Worm (Caenorhabditis elegans) whole organism, young adult: ENCODE results near the gene R08C7.1.

Experiments
- F10E7.11 ChIP-seq: sonication (generic microtip); optimal IDR thresholded peaks from 2 replicates; lab custom pipeline; 2017; ENCODE audit warnings: mild to moderate bottlenecking, missing genetic modification characterization, moderate library complexity, missing compliant biosample characterization
- F23B12.7 ChIP-seq: sonication (generic microtip); optimal IDR thresholded peaks from 2 replicates; lab custom pipeline; 2017; ENCODE audit warnings: missing genetic modification characterization, mild to moderate bottlenecking, missing compliant biosample characterization, antibody characterized with exemption, moderate library complexity; ENCODE audit not compliant: insufficient read depth
- F49E8.2 ChIP-seq: sonication (generic microtip); optimal IDR thresholded peaks from 3 replicates; lab custom pipeline; 2017; ENCODE audit warnings: missing genetic modification characterization, mild to moderate bottlenecking, missing compliant biosample characterization, antibody characterized with exemption, moderate library complexity; ENCODE audit not compliant: insufficient read depth
- F52B5.7 ChIP-seq: sonication (generic microtip); optimal IDR thresholded peaks from 2 replicates; lab custom pipeline; 2016; ENCODE audit warnings: mild to moderate bottlenecking, missing genetic modification characterization, missing compliant biosample characterization
- F55B11.4 ChIP-seq: sonication (generic microtip); optimal IDR thresholded peaks from 2 replicates; lab custom pipeline; 2016; ENCODE audit warnings: missing compliant biosample characterization, missing genetic modification characterization, borderline replicate concordance; ENCODE audit not compliant: insufficient read depth
- F57C9.4 ChIP-seq: sonication (generic microtip); optimal IDR thresholded peaks from 2 replicates; lab custom pipeline; 2017; ENCODE audit warnings: mild to moderate bottlenecking, missing genetic modification characterization, missing compliant biosample characterization
- K11D2.4 ChIP-seq: fragments of 200-800 bp; sonication (Bioruptor generic); IDR thresholded peaks from 2 replicates; pipeline ENCODE4 v1.3.6; 2022; ENCODE audit warnings: missing genetic modification reagents, missing genetic modification characterization, missing compliant biosample characterization
- K12H6.12 ChIP-seq: fragments of 200-800 bp; sonication (Bioruptor generic); optimal IDR thresholded peaks from 2 replicates; lab custom pipeline; 2018; ENCODE audit warnings: mild to moderate bottlenecking, missing genetic modification characterization, missing compliant biosample characterization
- Y79H2A.3 ChIP-seq: fragments of 200-800 bp; sonication (Bioruptor generic); conservative IDR thresholded peaks from 2 replicates; pipeline ENCODE4 v1.3.6; 2022; ENCODE audit warnings: missing genetic modification reagents, missing genetic modification characterization, missing compliant biosample characterization
- atf-7 ChIP-seq: sonication (generic microtip); optimal IDR thresholded peaks from 2 replicates; lab custom pipeline; 2017; ENCODE audit warnings: mild to moderate bottlenecking, missing genetic modification characterization, missing compliant biosample characterization
- attf-5 ChIP-seq: fragments of 200-800 bp; sonication (Bioruptor generic); optimal IDR thresholded peaks from 2 replicates; lab custom pipeline; 2018; ENCODE audit warnings: mild to moderate bottlenecking, missing genetic modification characterization, missing compliant biosample characterization
- attf-6 ChIP-seq: fragments of 200-800 bp; sonication (Bioruptor generic); IDR thresholded peaks from 2 replicates; pipeline ENCODE4 v1.3.6; 2022; ENCODE audit warnings: missing genetic modification reagents, missing genetic modification characterization, missing compliant biosample characterization
- bed-2 ChIP-seq: fragments of 200-800 bp; sonication (Bioruptor generic); IDR thresholded peaks from 2 replicates; pipeline ENCODE4 v1.3.6; 2022; ENCODE audit warnings: missing genetic modification reagents, missing genetic modification characterization, missing compliant biosample characterization
- ceh-100 ChIP-seq: fragments of 200-800 bp; sonication (Bioruptor generic); IDR thresholded peaks from 2 replicates; pipeline ENCODE4 v1.3.6; 2022; ENCODE audit warnings: missing genetic modification reagents, missing genetic modification characterization, missing compliant biosample characterization
- ceh-27 ChIP-seq: fragments of 200-800 bp; sonication (Bioruptor generic); optimal IDR thresholded peaks from 2 replicates; lab custom pipeline; 2018; ENCODE audit warnings: mild to moderate bottlenecking, missing genetic modification characterization, moderate library complexity, missing compliant biosample characterization
- ceh-40 ChIP-seq: fragments of 200-800 bp; sonication (Bioruptor generic); IDR thresholded peaks from 2 replicates; pipeline ENCODE4 v1.3.6; 2022; ENCODE audit warnings: missing genetic modification characterization, missing compliant biosample characterization
- chd-7 ChIP-seq: sonication (generic microtip); optimal IDR thresholded peaks from 2 replicates; lab custom pipeline; 2016; ENCODE audit warnings: mild to moderate bottlenecking, missing genetic modification characterization, moderate library complexity, missing compliant biosample characterization
- die-1 ChIP-seq: sonication (generic microtip); optimal IDR thresholded peaks from 2 replicates; lab custom pipeline; 2016; ENCODE audit warnings: missing genotype, mild to moderate bottlenecking, missing genetic modification characterization, missing compliant biosample characterization
- egl-18 ChIP-seq: fragments of 200-800 bp; sonication (Bioruptor generic); IDR thresholded peaks from 2 replicates; pipeline ENCODE4 v1.3.6; 2022; ENCODE audit warnings: missing genetic modification reagents, missing genetic modification characterization, missing compliant biosample characterization
- egl-44 ChIP-seq: fragments of 200-800 bp; sonication (Bioruptor generic); IDR thresholded peaks from 2 replicates; pipeline ENCODE4 v1.3.6; 2022; ENCODE audit warnings: missing genetic modification reagents, missing genetic modification characterization, missing compliant biosample characterization
- ekl-4 ChIP-seq: fragments of 200-800 bp; sonication (Bioruptor generic); IDR thresholded peaks from 2 replicates; pipeline ENCODE4 v1.3.6; 2022; ENCODE audit warnings: missing genetic modification reagents, missing genetic modification characterization, missing compliant biosample characterization
- fkh-3 ChIP-seq: sonication (generic microtip); optimal IDR thresholded peaks from 2 replicates; lab custom pipeline; 2016; ENCODE audit warnings: mild to moderate bottlenecking, missing genetic modification characterization, missing compliant biosample characterization
- gei-17 ChIP-seq: fragments of 200-800 bp; sonication (Bioruptor generic); optimal IDR thresholded peaks from 2 replicates; lab custom pipeline; 2018; ENCODE audit warnings: mild to moderate bottlenecking, missing genetic modification characterization, missing compliant biosample characterization
- him-1 ChIP-seq: sonication (generic microtip); optimal IDR thresholded peaks from 2 replicates; lab custom pipeline; 2016; ENCODE audit warnings: missing genotype, missing genetic modification reagents, missing genetic modification characterization, missing compliant biosample characterization
- hlh-12 ChIP-seq: sonication (generic microtip); optimal IDR thresholded peaks from 2 replicates; lab custom pipeline; 2016; ENCODE audit warnings: missing genetic modification characterization, missing compliant biosample characterization
- lin-35 ChIP-seq, 3 experiments: fragments of 150-350 bp in 2 of 3; sonication (generic microtip) in 1 of 3; optimal IDR thresholded peaks; 2 replicates each; lab custom pipeline; 2014 to 2018; ENCODE audit warnings: missing biosample characterization in 3 of 3, missing genetic modification characterization in 3 of 3, missing genetic modification reagents in 3 of 3
- lin-40 ChIP-seq: sonication (generic microtip); optimal IDR thresholded peaks from 2 replicates; lab custom pipeline; 2016; ENCODE audit warnings: missing genetic modification characterization, mild to moderate bottlenecking, missing compliant biosample characterization, missing genotype, missing genetic modification reagents
- lin-54 ChIP-seq: fragments of 200-800 bp; sonication (Bioruptor generic); optimal IDR thresholded peaks from 2 replicates; lab custom pipeline; 2018; ENCODE audit warnings: mild to moderate bottlenecking, missing genetic modification characterization, missing compliant biosample characterization
- lsl-1 ChIP-seq: fragments of 200-800 bp; sonication (Bioruptor generic); optimal IDR thresholded peaks from 2 replicates; lab custom pipeline; 2018; ENCODE audit warnings: mild to moderate bottlenecking, missing genetic modification characterization, moderate library complexity, missing compliant biosample characterization
- lsy-27 ChIP-seq: sonication (generic microtip); optimal IDR thresholded peaks from 2 replicates; lab custom pipeline; 2017; ENCODE audit warnings: missing genetic modification characterization, mild to moderate bottlenecking, missing compliant biosample characterization, antibody characterized with exemption, missing genotype, borderline replicate concordance; ENCODE audit not compliant: insufficient read depth
- madf-3 ChIP-seq: fragments of 200-800 bp; sonication (Bioruptor generic); IDR thresholded peaks from 2 replicates; pipeline ENCODE4 v1.3.6; 2022; ENCODE audit warnings: missing genetic modification reagents, missing genetic modification characterization, missing compliant biosample characterization
- madf-6 ChIP-seq: fragments of 200-800 bp; sonication (Bioruptor generic); IDR thresholded peaks from 2 replicates; pipeline ENCODE4 v1.3.6; 2022; ENCODE audit warnings: missing genetic modification reagents, missing genetic modification characterization, missing compliant biosample characterization
- mes-4 ChIP-seq: sonication (generic microtip); optimal IDR thresholded peaks from 2 replicates; lab custom pipeline; 2016; ENCODE audit warnings: missing genotype, missing genetic modification characterization, missing compliant biosample characterization
- nfya-2 ChIP-seq: fragments of 200-800 bp; sonication (Bioruptor generic); IDR thresholded peaks from 2 replicates; pipeline ENCODE4 v1.3.6; 2022; ENCODE audit warnings: missing genetic modification reagents, missing genetic modification characterization, missing compliant biosample characterization
- nhr-179 ChIP-seq: sonication (generic microtip); optimal IDR thresholded peaks from 2 replicates; lab custom pipeline; 2016; ENCODE audit warnings: mild to moderate bottlenecking, missing genetic modification characterization, missing compliant biosample characterization
- pha-4 ChIP-seq: fragments of 150-350 bp; sonication (generic microtip); optimal IDR thresholded peaks from 2 replicates; lab custom pipeline; 2014; ENCODE audit warnings: missing biosample characterization, missing genetic modification reagents, missing genetic modification characterization
- sdz-38 ChIP-seq: sonication (generic microtip); optimal IDR thresholded peaks from 2 replicates; lab custom pipeline; 2016; ENCODE audit warnings: missing genotype, missing genetic modification characterization, missing compliant biosample characterization
- snpc-1.3 ChIP-seq: sonication (generic microtip); optimal IDR thresholded peaks from 2 replicates; lab custom pipeline; 2017; ENCODE audit warnings: missing genetic modification characterization, mild to moderate bottlenecking, missing compliant biosample characterization, antibody characterized with exemption, moderate library complexity, missing genotype, missing genetic modification reagents; ENCODE audit not compliant: insufficient read depth
- snpc-4 ChIP-seq, 5 experiments: fragments of 150-350 bp in 1 of 5; sonication (generic microtip) in 4 of 5; optimal IDR thresholded peaks; 2 replicates each; lab custom pipeline; 2014 to 2018; ENCODE audit warnings: missing genetic modification characterization in 5 of 5, missing biosample characterization in 3 of 5, antibody characterized with exemption in 2 of 5, mild to moderate bottlenecking in 2 of 5, missing compliant biosample characterization in 2 of 5, missing genotype in 2 of 5, moderate library complexity in 2 of 5, missing genetic modification reagents in 1 of 5
- tbx-9 ChIP-seq: sonication (generic microtip); optimal IDR thresholded peaks from 2 replicates; lab custom pipeline; 2016; ENCODE audit warnings: borderline replicate concordance, missing genetic modification characterization, inconsistent platforms, missing compliant biosample characterization
- tlf-1 ChIP-seq: fragments of 200-800 bp; sonication (Bioruptor generic); optimal IDR thresholded peaks from 2 replicates; lab custom pipeline; 2018; ENCODE audit warnings: mild to moderate bottlenecking, missing genetic modification characterization, missing compliant biosample characterization
- zfh-2 ChIP-seq: fragments of 200-800 bp; sonication (Bioruptor generic); conservative IDR thresholded peaks from 2 replicates; pipeline ENCODE4 v1.3.6; 2022; ENCODE audit warnings: missing genetic modification reagents, missing genetic modification characterization, missing compliant biosample characterization
- ztf-18 ChIP-seq: sonication (generic microtip); optimal IDR thresholded peaks from 2 replicates; lab custom pipeline; 2016; ENCODE audit warnings: missing genotype, mild to moderate bottlenecking, missing genetic modification characterization, missing compliant biosample characterization
- ztf-25 ChIP-seq: fragments of 200-800 bp; sonication (Bioruptor generic); IDR thresholded peaks from 2 replicates; pipeline ENCODE4 v1.3.6; 2022; ENCODE audit warnings: missing genetic modification reagents, missing genetic modification characterization, missing compliant biosample characterization
- ztf-28 ChIP-seq: fragments of 200-800 bp; sonication (Bioruptor generic); IDR thresholded peaks from 2 replicates; pipeline ENCODE4 v1.3.6; 2022; ENCODE audit warnings: missing genetic modification reagents, missing genetic modification characterization, missing compliant biosample characterization
- ztf-6 ChIP-seq: fragments of 200-800 bp; sonication (Bioruptor generic); IDR thresholded peaks from 2 replicates; pipeline ENCODE4 v1.3.6; 2022; ENCODE audit warnings: missing genetic modification reagents, missing genetic modification characterization, missing compliant biosample characterization

Gene R08C7.1

DNA sequence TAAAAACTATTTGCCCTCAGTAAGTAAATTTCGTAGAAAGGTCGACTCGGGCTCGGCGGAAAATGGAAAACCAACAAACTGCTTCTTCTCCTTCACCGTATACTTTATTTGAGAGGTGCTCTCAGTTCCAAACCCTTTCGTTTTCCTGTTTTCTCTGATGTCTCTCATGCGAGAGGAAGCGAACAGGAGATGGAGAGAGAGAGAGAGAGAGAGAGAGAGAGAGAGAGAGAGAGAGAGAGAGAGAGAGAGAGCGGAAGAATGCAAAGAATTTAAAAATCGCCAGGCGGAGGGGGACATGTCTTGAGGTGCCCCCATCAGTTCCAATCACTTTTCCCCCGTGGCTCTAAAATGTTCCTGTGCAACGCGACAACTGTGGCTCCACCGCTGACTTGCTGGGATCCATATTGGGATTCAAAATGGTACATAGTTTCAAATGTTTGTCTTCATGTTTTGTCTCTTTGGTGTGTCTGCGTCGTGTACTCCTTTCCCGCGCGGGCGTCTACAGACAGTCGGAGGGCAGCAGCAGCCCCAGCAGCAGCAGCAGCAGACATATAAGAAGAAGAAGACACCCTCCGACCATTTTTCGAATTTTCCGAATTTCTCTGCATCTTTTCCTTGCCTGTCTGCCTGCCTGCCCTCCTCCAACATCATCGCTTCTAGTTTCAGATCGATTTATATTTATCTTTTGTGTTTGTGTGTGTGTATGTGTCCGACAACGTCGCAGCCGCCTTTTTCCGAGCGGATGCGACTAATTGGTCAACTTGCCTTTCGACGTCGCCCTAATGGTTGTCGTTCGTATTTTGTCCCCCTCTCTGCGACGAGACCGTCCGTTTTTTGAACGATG lies 2.9 kb downstream of the R08C7.1 start, which contains the start of gene R08C7.11:
TSS of gene R08C7.11 (minus strand) at position 608 of the 844 bp plus-strand sequence.
- TF ChIP-seq ztf-25 (no peak), madf-6 (no peak), pha-4 (no peak), snpc-4 (GFP tag; optimal IDR thresholded peaks at IDR 0.05; lab: Kevin White, UChicago) (no peak), snpc-4 (tag; optimal IDR thresholded peaks at IDR 0.05; lab: Kevin White, UChicago) (peak in 1 of 4 experiments; percentile 28), lin-40 (tag; lab: Kevin White, UChicago) (peak; percentile 32), chd-7 (no peak), F57C9.4 (no peak), ceh-40 (no peak), lin-54 (no peak), nfya-2 (no peak), sdz-38 (no peak), tlf-1 (no peak), attf-5 (no peak), F55B11.4 (tag; lab: Kevin White, UChicago) (no peak), Y79H2A.3 (no peak), egl-18 (GFP tag; lab: Robert Waterston, UW) (no peak), gei-17 (no peak), ceh-100 (GFP tag; lab: Robert Waterston, UW) (no peak), K11D2.4 (GFP tag; lab: Robert Waterston, UW) (no peak), mes-4 (tag; lab: Kevin White, UChicago) (no peak), madf-3 (GFP tag; lab: Robert Waterston, UW) (no peak), F23B12.7 (no peak), F10E7.11 (no peak), ztf-18 (tag; lab: Kevin White, UChicago) (no peak), bed-2 (GFP tag; lab: Robert Waterston, UW) (no peak), fkh-3 (tag; lab: Kevin White, UChicago) (no peak), snpc-1.3 (tag; lab: Kevin White, UChicago) (no peak), die-1 (tag; lab: Kevin White, UChicago) (no peak), ztf-6 (GFP tag; lab: Robert Waterston, UW) (no peak), ceh-27 (GFP tag; lab: Kevin White, UChicago) (no peak), attf-6 (no peak), K12H6.12 (tag; lab: Kevin White, UChicago) (peak; percentile 5), zfh-2 (peak; percentile 88), F49E8.2 (tag; lab: Kevin White, UChicago) (no peak), ztf-28 (GFP tag; lab: Robert Waterston, UW) (no peak), him-1 (tag; lab: Kevin White, UChicago) (no peak), ekl-4 (GFP tag; lab: Robert Waterston, UW) (no peak), lsl-1 (GFP tag; lab: Kevin White, UChicago) (no peak), hlh-12 (tag; lab: Kevin White, UChicago) (no peak), tbx-9 (tag; lab: Kevin White, UChicago) (no peak), lsy-27 (tag; lab: Kevin White, UChicago) (no peak), F52B5.7 (tag; lab: Kevin White, UChicago) (no peak), nhr-179 (tag; lab: Kevin White, UChicago) (no peak), atf-7 (tag; lab: Kevin White, UChicago) (peak; percentile 53), lin-35 (GFP tag; optimal IDR thresholded peaks at IDR 0.05; lab: Kevin White, UChicago) (no peak), egl-44 (GFP tag; lab: Robert Waterston, UW) (peak; percentile 71; the same call in 1 of the 2 replicates)
